Worm (Caenorhabditis elegans) whole organism, L1 larva: Measurements from ENCODE around the gene T19D12.1.

Source experiments
- blmp-1 ChIP-seq: fragments of 150-350 bp; optimal IDR thresholded peaks from 2 replicates; lab custom pipeline; 2014; ENCODE audit warnings: missing biosample characterization, missing genetic modification characterization
- ceh-82 ChIP-seq, 3 experiments: fragments of 150-350 bp in 1 of 3; sonication (generic microtip) in 2 of 3; optimal IDR thresholded peaks; 2 replicates each; lab custom pipeline; 2014 to 2017; ENCODE audit warnings: missing biosample characterization in 3 of 3, missing genetic modification characterization in 3 of 3
- ceh-90 ChIP-seq: sonication (generic microtip); optimal IDR thresholded peaks from 2 replicates; lab custom pipeline; 2016; ENCODE audit warnings: missing genetic modification characterization, missing compliant biosample characterization
- egl-27 ChIP-seq, 2 experiments: fragments of 150-350 bp in 1 of 2; sonication (generic microtip); optimal IDR thresholded peaks; 3 replicates each; lab custom pipeline; 2017 to 2018; ENCODE audit warnings: missing biosample characterization in 2 of 2, missing genetic modification characterization in 2 of 2, missing genetic modification reagents in 2 of 2
- elt-3 ChIP-seq, 6 experiments: fragments of 150-350 bp in 1 of 6; sonication (generic microtip); optimal IDR thresholded peaks; 2 replicates each; lab custom pipeline; 2017 to 2018; ENCODE audit warnings: missing biosample characterization in 6 of 6, missing genetic modification characterization in 6 of 6, inconsistent platforms in 1 of 6
- lir-3 ChIP-seq: sonication (generic microtip); optimal IDR thresholded peaks from 2 replicates; lab custom pipeline; 2016; ENCODE audit warnings: mild to moderate bottlenecking, missing genetic modification characterization, moderate library complexity, missing compliant biosample characterization; ENCODE audit not compliant: poor library complexity
- nhr-11 ChIP-seq: fragments of 150-350 bp; optimal IDR thresholded peaks from 2 replicates; lab custom pipeline; 2014; ENCODE audit warnings: missing biosample characterization, missing genetic modification characterization
- nhr-28 ChIP-seq: fragments of 150-350 bp; optimal IDR thresholded peaks from 2 replicates; lab custom pipeline; 2014; ENCODE audit warnings: missing biosample characterization, missing genetic modification characterization
- nhr-76 ChIP-seq: sonication (generic microtip); optimal IDR thresholded peaks from 2 replicates; lab custom pipeline; 2017; ENCODE audit warnings: missing biosample characterization, missing genetic modification characterization
- nhr-77 ChIP-seq: fragments of 150-350 bp; optimal IDR thresholded peaks from 2 replicates; lab custom pipeline; 2014; ENCODE audit warnings: missing biosample characterization, missing genetic modification characterization
- pqm-1 ChIP-seq: sonication (generic microtip); optimal IDR thresholded peaks from 3 replicates; lab custom pipeline; 2017; ENCODE audit warnings: missing biosample characterization, missing genetic modification characterization
- unc-86 ChIP-seq: sonication (generic microtip); optimal IDR thresholded peaks from 2 replicates; lab custom pipeline; 2016; ENCODE audit warnings: missing genetic modification characterization, missing compliant biosample characterization

ce11 chrII:6642651-6643167, 24.0 kb upstream of the T19D12.1 start, which contains the start of gene T19D12.6:
- TF ChIP-seq egl-27 (tag; optimal IDR thresholded peaks at IDR 0.05; lab: Kevin White, UChicago), result no peak
- TF ChIP-seq blmp-1 (tag; lab: Kevin White, UChicago), result peak; percentile 11
- no peak for TF ChIP-seq elt-3 (tag; optimal IDR thresholded peaks at IDR 0.05; lab: Kevin White, UChicago)
- no peak for TF ChIP-seq unc-86 (tag; lab: Kevin White, UChicago)
- no peak for TF ChIP-seq ceh-90 (tag; lab: Kevin White, UChicago)
- TF ChIP-seq nhr-11 (tag; lab: Kevin White, UChicago), result no peak
- TF ChIP-seq nhr-77 (tag; lab: Kevin White, UChicago), result no peak
- TF ChIP-seq ceh-82 (tag; optimal IDR thresholded peaks at IDR 0.05; lab: Kevin White, UChicago), result no peak
- TF ChIP-seq pqm-1 (tag; lab: Kevin White, UChicago), result no peak
- TF ChIP-seq nhr-28 (tag; lab: Kevin White, UChicago), result no peak
- no peak for TF ChIP-seq lir-3 (tag; lab: Kevin White, UChicago)
- no peak for TF ChIP-seq nhr-76 (tag; lab: Kevin White, UChicago)
